Fruit fly (Drosophila melanogaster) S2 (cell line): ENCODE measurements around the gene mil.

Experiments used
- CG8478 ChIP-seq: fragments of >200 bp; optimal IDR thresholded peaks from 2 replicates; lab custom pipeline; 2018
- CTCF ChIP-seq, 2 experiments: fragments of >200 bp; optimal IDR thresholded peaks; 2 replicates each; lab custom pipeline; 2018

Gene mil

dm6 chr3R:27912147-27912546, at the start of gene mil:
TSS of gene mil (plus strand) at chr3R:27912447.
- no peak for TF ChIP-seq CTCF (optimal IDR thresholded peaks at IDR 0.05; lab: Kevin White, UChicago)
- TF ChIP-seq CG8478 (lab: Kevin White, UChicago): no peak

DNA sequence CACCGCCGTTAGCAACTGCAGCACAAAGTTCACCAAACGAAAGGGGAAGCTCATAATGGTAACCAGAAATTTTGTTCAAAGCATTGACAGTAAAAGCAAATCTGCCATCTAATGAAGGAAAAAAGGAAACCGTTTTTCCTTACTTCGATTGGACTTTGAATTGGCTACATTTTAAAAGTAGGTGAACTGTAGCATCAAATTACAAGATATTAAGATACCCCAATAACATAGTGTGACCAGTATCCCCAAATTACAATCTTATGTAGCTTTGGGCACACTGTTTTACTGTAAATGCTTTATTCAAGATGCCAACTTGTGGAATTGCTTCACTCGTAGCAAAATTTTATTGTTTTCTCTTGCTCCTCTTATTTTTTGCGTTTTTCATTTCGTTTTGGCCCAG, 40.0 kb upstream of the mil start, which contains the start of gene CG12426:
Gene CG12426, minus strand, starts transcription at position 101 of the 400 bp plus-strand sequence.
- TF ChIP-seq CTCF (optimal IDR thresholded peaks at IDR 0.05; lab: Kevin White, UChicago): no peak
- no peak for TF ChIP-seq CG8478 (lab: Kevin White, UChicago)

DNA sequence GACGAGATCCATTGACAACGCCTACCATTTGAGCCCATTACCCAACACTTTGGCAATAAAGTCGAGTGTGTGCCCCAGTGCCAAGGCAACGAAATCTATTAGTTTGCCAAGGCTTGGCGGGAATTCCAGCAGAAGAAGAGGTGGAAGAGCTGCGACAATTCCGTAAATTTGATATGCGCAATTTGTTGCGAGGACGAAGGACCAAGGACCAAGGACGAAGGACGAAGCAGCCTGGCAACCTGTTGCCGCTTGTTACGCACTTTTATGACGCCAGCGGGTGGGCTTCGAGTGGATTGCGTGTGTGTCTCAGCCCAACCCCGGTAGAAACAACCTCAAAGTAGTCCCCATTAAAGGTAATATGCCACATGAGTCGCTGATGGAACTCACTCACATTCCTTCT, 24.1 kb upstream of the mil start:
- TF ChIP-seq CTCF (optimal IDR thresholded peaks at IDR 0.05; lab: Kevin White, UChicago): no peak
- TF ChIP-seq CG8478 (lab: Kevin White, UChicago): no peak

DNA sequence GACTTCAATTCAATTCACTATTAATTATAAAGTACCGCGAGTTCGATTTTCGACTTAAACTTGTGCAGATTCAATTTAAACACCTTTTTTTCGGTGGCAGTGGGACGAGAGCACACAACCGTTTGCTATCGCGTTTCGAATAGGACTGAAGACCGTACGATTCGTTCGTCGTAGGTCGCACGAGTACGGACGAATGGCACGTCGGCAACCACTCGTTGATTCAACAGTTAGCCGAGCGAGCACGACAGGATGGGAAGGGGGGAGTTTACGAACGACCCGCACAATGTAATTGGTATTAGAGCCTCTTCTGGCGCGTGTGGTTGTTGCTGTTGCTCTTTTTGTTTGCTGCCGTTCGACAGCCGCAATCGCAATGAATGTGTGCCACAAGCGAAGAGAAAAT, 6.6 kb upstream of the mil start, which contains the start of gene CG34353:
Gene CG34353, minus strand, starts transcription at position 149 of the 400 bp plus-strand sequence.
- TF ChIP-seq CG8478 (lab: Kevin White, UChicago): no peak
- no peak for TF ChIP-seq CTCF (optimal IDR thresholded peaks at IDR 0.05; lab: Kevin White, UChicago)

DNA sequence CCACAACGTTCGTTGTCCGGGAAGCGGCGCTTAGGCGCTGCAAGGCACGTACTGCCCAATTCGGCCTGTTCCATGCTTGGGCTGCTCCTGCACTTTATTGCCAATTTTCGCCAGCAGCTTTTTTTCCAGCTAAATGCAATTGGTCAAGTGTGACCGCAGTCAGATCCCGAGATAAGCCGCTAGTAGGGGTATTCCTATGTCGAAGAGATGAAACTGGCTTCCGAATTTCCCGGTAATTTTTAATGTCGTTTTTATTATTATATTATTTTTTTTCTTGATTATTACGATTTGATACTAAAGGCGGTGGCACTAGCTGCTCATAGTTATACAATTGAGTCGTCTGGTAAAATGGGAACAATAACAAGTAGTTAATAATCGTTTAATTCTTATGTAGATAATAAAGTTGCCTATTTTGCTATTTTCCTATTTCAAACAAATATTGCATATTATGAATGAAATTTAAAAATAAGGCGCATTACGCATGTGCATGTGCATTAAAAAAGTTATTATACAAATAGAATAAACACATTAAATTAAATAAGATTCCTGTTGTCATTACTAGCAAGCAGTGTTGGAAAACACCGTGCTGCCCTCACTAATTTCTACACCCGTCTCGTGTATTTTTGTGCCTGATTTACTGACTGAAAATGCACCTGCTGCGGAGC, 4.2 kb downstream of the mil start, which contains the start of the genes CG5003 and mRpS22:
Gene CG5003, minus strand, starts transcription at position 162 of the 665 bp plus-strand sequence.
Gene mRpS22, plus strand, starts transcription at position 554 of the 665 bp plus-strand sequence.
- TF ChIP-seq CTCF (optimal IDR thresholded peaks at IDR 0.05; lab: Kevin White, UChicago) (no peak), CG8478 (lab: Kevin White, UChicago) (no peak)

DNA sequence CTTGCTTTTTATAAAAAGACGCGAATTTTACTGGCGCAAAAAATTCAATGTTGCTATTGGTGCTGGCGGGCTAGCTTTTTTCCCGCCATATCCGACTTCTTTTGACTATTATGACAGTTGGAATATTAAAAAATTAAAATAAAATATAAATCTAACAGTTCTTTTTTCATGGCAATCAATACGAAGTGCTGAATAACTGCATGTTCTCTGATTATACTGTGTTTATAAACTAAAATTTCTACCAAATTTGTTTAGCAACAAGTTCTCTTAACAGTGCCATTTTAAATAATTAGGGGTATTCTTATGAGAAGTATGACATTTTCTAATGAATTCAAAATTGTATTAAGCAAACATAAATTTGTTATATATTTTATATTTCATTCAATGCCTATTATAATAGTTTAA, 7.1 kb downstream of the mil start, which contains the start of gene Boh1:
Gene Boh1, minus strand, starts transcription at position 76 of the 405 bp plus-strand sequence.
- TF ChIP-seq CG8478 (lab: Kevin White, UChicago) (no peak), CTCF (optimal IDR thresholded peaks at IDR 0.05; lab: Kevin White, UChicago) (no peak)

DNA sequence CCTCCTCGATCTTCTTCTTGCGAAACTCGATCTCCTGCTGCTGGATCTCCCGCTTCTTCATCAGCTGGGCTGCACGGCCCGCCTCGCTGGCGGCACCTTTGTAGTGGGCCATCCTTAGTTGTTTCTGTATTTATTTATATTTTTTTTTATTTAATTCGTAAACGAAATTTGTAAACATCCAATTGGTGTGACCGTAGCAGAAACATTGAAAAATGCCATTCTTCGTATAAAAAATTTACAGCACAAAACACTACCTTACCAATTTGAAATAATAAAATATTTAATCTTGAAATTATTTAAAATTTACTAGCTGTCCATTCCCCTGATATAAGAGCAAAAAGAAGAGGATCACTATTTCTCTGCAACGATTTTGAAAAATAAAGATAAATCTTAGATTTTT, 8.6 kb downstream of the mil start, which contains the start of gene CG12259:
Gene CG12259, minus strand, starts transcription at position 207 of the 400 bp plus-strand sequence.
- TF ChIP-seq CG8478 (lab: Kevin White, UChicago): no peak

dm6 chr3R:27921982-27922672, 9.9 kb downstream of the mil start, which contains the start of gene BCAS2:
TSS of gene BCAS2 (minus strand) at chr3R:27922356.
- TF ChIP-seq CTCF (optimal IDR thresholded peaks at IDR 0.05; lab: Kevin White, UChicago) (no peak), CG8478 (lab: Kevin White, UChicago) (no peak)

DNA sequence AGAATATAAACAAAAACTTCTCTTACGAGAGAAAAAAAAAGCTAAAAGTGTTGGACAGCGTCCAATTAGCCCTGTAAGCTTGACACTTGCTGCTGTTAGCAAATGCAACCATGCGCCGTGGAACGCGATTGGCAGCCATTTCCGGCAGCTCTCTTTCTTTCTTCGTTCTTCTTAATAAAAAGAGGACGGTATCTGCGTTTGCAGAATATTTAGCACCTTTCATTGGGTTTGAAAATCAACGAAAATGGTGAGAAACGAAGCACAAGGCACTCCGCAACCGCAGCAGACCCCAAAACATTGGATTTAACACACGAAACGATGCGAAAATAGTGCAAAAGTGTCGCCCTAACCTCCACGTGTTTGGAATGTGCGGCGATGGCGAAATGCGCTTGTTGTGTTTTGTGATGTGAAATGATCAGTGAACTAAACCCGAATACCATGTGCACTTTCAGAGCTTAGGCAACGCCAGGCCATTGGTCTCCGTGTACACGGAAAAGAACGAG, 10.5 kb downstream of the mil start, which contains the start of gene RpL4:
Gene RpL4, plus strand, starts transcription at position 149 of the 503 bp plus-strand sequence.
- TF ChIP-seq CG8478 (lab: Kevin White, UChicago): no peak
- TF ChIP-seq CTCF (optimal IDR thresholded peaks at IDR 0.05; lab: Kevin White, UChicago): no peak

- TF ChIP-seq CTCF (optimal IDR thresholded peaks at IDR 0.05; lab: Kevin White, UChicago) (no peak), CG8478 (lab: Kevin White, UChicago) (no peak)
Measured at dm6 chr3R:27925000-27925970, 13.0 kb downstream of the mil start, which contains the start of gene mino. TSS of gene mino (plus strand) at chr3R:27925191.

- TF ChIP-seq CG8478 (lab: Kevin White, UChicago) (no peak), CTCF (optimal IDR thresholded peaks at IDR 0.05; lab: Kevin White, UChicago) (no peak)
Measured at dm6 chr3R:27925971-27926533, 13.8 kb downstream of the mil start.

- TF ChIP-seq CG8478 (lab: Kevin White, UChicago): no peak
- no peak for TF ChIP-seq CTCF (optimal IDR thresholded peaks at IDR 0.05; lab: Kevin White, UChicago)
Measured at dm6 chr3R:27926738-27927215, 14.5 kb downstream of the mil start.

DNA sequence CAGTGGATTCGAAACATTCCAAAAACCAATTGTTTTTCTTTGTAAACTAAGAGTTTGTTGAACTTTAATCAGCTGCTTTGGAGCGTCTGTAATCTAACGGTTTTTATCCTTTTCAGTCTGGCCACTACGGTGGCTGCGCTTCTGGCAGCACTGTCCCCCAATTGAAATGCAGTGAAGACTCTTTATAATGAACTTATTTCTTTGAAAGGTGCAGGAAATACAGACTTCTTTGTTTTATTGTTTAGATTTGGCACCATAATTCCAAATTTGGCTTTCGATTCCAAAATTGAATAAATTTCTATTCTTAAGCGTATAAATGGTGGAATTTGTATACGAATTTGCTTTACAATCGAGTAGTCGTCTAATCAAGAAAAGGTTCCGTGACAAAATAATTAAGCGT, 15.9 kb downstream of the mil start, which contains the start of gene nenya:
Gene nenya, minus strand, starts transcription at position 35 of the 400 bp plus-strand sequence.
- TF ChIP-seq CG8478 (lab: Kevin White, UChicago) (no peak), CTCF (optimal IDR thresholded peaks at IDR 0.05; lab: Kevin White, UChicago) (no peak)
